Fruit fly (Drosophila melanogaster): ENCODE data around the gene CG6813.

CG6813 gene

DNA sequence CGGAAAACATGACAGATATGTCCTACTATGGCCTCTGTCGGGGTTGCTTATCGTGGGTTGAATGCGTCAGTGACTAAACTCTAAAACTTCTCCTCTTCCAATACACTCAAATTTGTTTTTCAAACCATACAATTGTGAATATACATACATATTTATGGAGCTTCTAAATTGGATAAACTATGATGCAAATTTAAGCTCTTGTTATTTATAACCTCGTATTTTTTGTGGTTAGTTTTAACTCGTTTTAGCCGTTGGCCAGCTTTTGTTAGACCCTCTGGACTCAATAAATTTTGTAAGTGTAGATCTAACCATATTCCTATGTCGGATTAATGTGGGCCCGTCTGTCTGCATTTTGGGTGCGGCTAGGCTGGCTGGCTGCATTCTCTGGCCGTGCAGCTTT lies 9.1 kb downstream of the CG6813 start (continued):
- no peak for TF ChIP-seq CG12744 (GFP tag; optimal IDR thresholded peaks at IDR 0.05)
- peak; percentile 82 for TF ChIP-seq CG2712 (tag; optimal IDR thresholded peaks at IDR 0.05)
- TF ChIP-seq Hmr (GFP tag; optimal IDR thresholded peaks at IDR 0.05), result no peak
- TF ChIP-seq CG2129 (GFP tag; IDR thresholded peaks at IDR 0.05; ENCODE audit: partially characterized antibody), result no peak
- TF ChIP-seq phol (tag; optimal IDR thresholded peaks at IDR 0.05), result peak; percentile 65
- peak; percentile 58 for TF ChIP-seq unpg (GFP tag; optimal IDR thresholded peaks at IDR 0.05)
- TF ChIP-seq CG7839 (tag; optimal IDR thresholded peaks at IDR 0.05), result peak; percentile 55
- TF ChIP-seq Hr39 (optimal IDR thresholded peaks at IDR 0.05), result no peak
- no peak for TF ChIP-seq CG42726 (GFP tag; IDR thresholded peaks at IDR 0.05; ENCODE audit: partially characterized antibody)
- no peak for TF ChIP-seq gsb (GFP tag; IDR thresholded peaks at IDR 0.05)
- no peak for TF ChIP-seq Dfd (GFP tag; optimal IDR thresholded peaks at IDR 0.05)
- no peak for TF ChIP-seq CG8478 (optimal IDR thresholded peaks at IDR 0.05)
- peak; percentile 49 for TF ChIP-seq Med (GFP tag)
- TF ChIP-seq Sox102F (GFP tag; optimal IDR thresholded peaks at IDR 0.05), result peak; percentile 26
- no peak for TF ChIP-seq chn (GFP tag; optimal IDR thresholded peaks at IDR 0.05)
- TF ChIP-seq Xrp1 (GFP tag; IDR thresholded peaks at IDR 0.05), result peak; percentile 67
- TF ChIP-seq gfzf (GFP tag; optimal IDR thresholded peaks at IDR 0.05), result no peak
- TF ChIP-seq CG3407 (GFP tag; optimal IDR thresholded peaks at IDR 0.05), result peak; percentile 41
- no peak for TF ChIP-seq bbx (GFP tag; IDR thresholded peaks at IDR 0.05; ENCODE audit: partially characterized antibody)
- no peak for TF ChIP-seq pfk (GFP tag; optimal IDR thresholded peaks at IDR 0.05)
- peak; percentile 60 for TF ChIP-seq CG6254 (GFP tag; optimal IDR thresholded peaks at IDR 0.05)
- no peak for TF ChIP-seq NfI (GFP tag; optimal IDR thresholded peaks at IDR 0.05)
- TF ChIP-seq Nf-YA (GFP tag; IDR thresholded peaks at IDR 0.05), result no peak
- TF ChIP-seq CG3281 (GFP tag; optimal IDR thresholded peaks at IDR 0.05), result no peak
- TF ChIP-seq pnt (GFP tag; optimal IDR thresholded peaks at IDR 0.05), result peak; percentile 28
- no peak for TF ChIP-seq sc (optimal IDR thresholded peaks at IDR 0.05)
- no peak for TF ChIP-seq sc (GFP tag; optimal IDR thresholded peaks at IDR 0.05)
- TF ChIP-seq cwo (GFP tag; optimal IDR thresholded peaks at IDR 0.05), result no peak
- no peak for TF ChIP-seq nau (GFP tag; optimal IDR thresholded peaks at IDR 0.05)
- TF ChIP-seq wor (GFP tag; IDR thresholded peaks at IDR 0.05), result no peak
- TF ChIP-seq Six4 (GFP tag; optimal IDR thresholded peaks at IDR 0.05), result peak; percentile 38
- peak; percentile 44 for TF ChIP-seq CG4820 (GFP tag; optimal IDR thresholded peaks at IDR 0.05)
- TF ChIP-seq ap (GFP tag; IDR thresholded peaks at IDR 0.05), result no peak
- no peak for TF ChIP-seq CG12659 (GFP tag; optimal IDR thresholded peaks at IDR 0.05)
- TF ChIP-seq Hr78 (GFP tag; optimal IDR thresholded peaks at IDR 0.05), result no peak
- no peak for TF ChIP-seq CG31388 (GFP tag; optimal IDR thresholded peaks at IDR 0.05)
- no peak for TF ChIP-seq CG11093 (GFP tag; IDR thresholded peaks at IDR 0.05)
- peak; percentile 4 for TF ChIP-seq CG17359 (tag; optimal IDR thresholded peaks at IDR 0.05)
- TF ChIP-seq lov (optimal IDR thresholded peaks at IDR 0.05), result no peak
- TF ChIP-seq lov (GFP tag; IDR thresholded peaks at IDR 0.05), result no peak

DNA sequence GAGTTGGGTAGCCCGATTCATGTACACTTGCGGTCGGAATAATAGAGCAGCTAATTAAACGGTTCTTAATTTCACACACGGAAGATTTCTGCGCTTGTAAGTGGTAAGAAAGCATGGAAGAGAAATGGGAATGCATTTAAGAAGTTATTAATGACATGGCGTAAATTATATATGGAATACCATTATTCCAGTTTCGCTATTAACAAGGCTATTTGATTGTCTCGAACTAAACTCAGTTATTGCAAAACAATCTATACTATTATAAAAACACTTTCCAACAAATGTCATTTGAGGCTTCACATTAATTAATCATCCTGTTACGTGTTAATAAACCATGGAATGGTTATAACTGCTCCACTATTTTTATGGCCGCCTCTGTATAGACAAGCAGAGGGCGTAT lies 10.2 kb downstream of the CG6813 start:
- TF ChIP-seq Drgx (GFP tag; IDR thresholded peaks at IDR 0.05) (0 out of 2 replicates have a peak, but pooled peaks have one; percentile 9), CG10979 (tag; optimal IDR thresholded peaks at IDR 0.05) (no peak), CG7357 (GFP tag; IDR thresholded peaks at IDR 0.05) (no peak), Ssrp (tag; optimal IDR thresholded peaks at IDR 0.05) (no peak), bsh (GFP tag; optimal IDR thresholded peaks at IDR 0.05) (peak in 1 of 2 experiments; percentile 17), CG6765 (GFP tag; optimal IDR thresholded peaks at IDR 0.05) (no peak), CG11504 (tag; optimal IDR thresholded peaks at IDR 0.05) (peak; percentile 11)

All from whole organism, embryonic.